Fruit fly (Drosophila melanogaster): ENCODE data around the gene CG15506.

dm6 chr3R:29708322-29708721, 10.1 kb upstream of the CG15506 start:
- TF ChIP-seq CTCF (optimal IDR thresholded peaks at IDR 0.05) (no peak), CG8478 (optimal IDR thresholded peaks at IDR 0.05) (no peak)
